Worm (Caenorhabditis elegans): ENCODE measurements around the gene F08D12.2.

The F08D12.2 gene

DNA sequence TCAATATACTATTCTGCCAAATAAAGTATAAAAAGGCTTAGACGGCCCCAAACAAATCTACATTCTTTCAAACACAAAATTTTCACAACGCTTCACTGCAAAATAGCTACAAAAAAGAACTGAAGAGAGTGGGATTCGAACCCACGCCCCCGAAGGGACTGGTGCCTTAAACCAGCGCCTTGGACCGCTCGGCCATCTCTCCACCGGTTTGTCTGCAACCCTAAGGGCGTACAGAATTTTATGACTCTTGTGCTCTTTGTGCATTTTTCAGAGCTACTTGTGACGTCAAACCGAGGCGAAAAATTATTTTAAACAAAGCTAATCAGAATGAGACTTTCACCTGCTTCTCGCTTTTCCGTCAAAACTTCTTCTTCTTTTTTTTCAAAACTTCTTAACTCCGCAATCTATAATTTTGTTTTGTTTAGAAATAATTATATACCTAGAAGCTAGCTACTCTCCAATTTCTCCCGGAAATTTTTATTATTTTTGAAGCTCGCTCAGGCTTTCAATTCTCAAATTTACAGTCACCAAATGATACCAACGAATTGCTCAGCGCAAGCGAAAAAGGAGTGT is 45.2 kb upstream of the F08D12.2 start, which contains the start of gene T05A8.8:
Gene T05A8.8 (plus strand): TSS at position 523 of the 573 bp plus-strand sequence.
- no peak for TF ChIP-seq ceh-39 (tag; optimal IDR thresholded peaks at IDR 0.05)
- TF ChIP-seq sem-2 (GFP tag; optimal IDR thresholded peaks at IDR 0.05), result no peak
- no peak for TF ChIP-seq nhr-2 (tag; optimal IDR thresholded peaks at IDR 0.05)
- no peak for TF ChIP-seq mab-5 (tag; optimal IDR thresholded peaks at IDR 0.05)
- TF ChIP-seq bed-3 (GFP tag; optimal IDR thresholded peaks at IDR 0.05), result no peak
- no peak for TF ChIP-seq nhr-12 (tag; optimal IDR thresholded peaks at IDR 0.05)
- TF ChIP-seq ces-1 (GFP tag; optimal IDR thresholded peaks at IDR 0.05), result no peak
- TF ChIP-seq unc-62 (GFP tag; optimal IDR thresholded peaks at IDR 0.05), result no peak
- no peak for TF ChIP-seq ztf-11 (tag; optimal IDR thresholded peaks at IDR 0.05)
- no peak for TF ChIP-seq ceh-43 (GFP tag; optimal IDR thresholded peaks at IDR 0.05)

DNA sequence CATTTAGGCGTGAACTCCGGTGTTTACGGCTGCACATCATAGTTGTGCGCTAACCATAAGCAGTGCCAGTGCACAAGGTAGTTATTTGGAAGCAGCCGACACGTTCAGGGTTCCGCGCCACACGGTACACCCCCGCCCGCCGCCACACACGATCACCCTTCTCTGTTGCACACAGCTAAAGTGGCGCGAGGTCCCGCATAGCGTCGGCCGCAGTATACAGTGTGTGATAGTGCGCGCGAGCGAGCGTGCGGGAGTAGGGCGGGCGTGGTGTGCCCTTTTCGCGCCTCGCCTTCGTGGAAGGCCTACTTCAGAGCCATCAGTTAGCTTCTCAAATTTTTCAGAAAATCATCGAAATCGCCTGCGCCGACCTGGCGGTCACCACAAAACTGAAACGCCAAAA is 44.5 kb upstream of the F08D12.2 start:
- no peak for TF ChIP-seq sptf-1 (tag; optimal IDR thresholded peaks at IDR 0.05)
- no peak for TF ChIP-seq blmp-1 (tag; optimal IDR thresholded peaks at IDR 0.05)
- no peak for TF ChIP-seq bed-3 (GFP tag; optimal IDR thresholded peaks at IDR 0.05)
- TF ChIP-seq mep-1 (tag; optimal IDR thresholded peaks at IDR 0.05), result no peak
- no peak for TF ChIP-seq unc-120 (tag; optimal IDR thresholded peaks at IDR 0.05; ENCODE audit: poor library complexity, severe bottlenecking)
- TF ChIP-seq nhr-28 (tag; optimal IDR thresholded peaks at IDR 0.05), result no peak
- no peak for TF ChIP-seq tbx-8 (GFP tag; optimal IDR thresholded peaks at IDR 0.05)
- TF ChIP-seq lsy-2 (tag; optimal IDR thresholded peaks at IDR 0.05), result no peak
- no peak for TF ChIP-seq nhr-237 (tag; optimal IDR thresholded peaks at IDR 0.05)
- TF ChIP-seq elt-1 (tag; optimal IDR thresholded peaks at IDR 0.05; ENCODE audit: borderline replicate concordance, insufficient read depth), result no peak
- no peak for TF ChIP-seq ces-1 (GFP tag; optimal IDR thresholded peaks at IDR 0.05)

DNA sequence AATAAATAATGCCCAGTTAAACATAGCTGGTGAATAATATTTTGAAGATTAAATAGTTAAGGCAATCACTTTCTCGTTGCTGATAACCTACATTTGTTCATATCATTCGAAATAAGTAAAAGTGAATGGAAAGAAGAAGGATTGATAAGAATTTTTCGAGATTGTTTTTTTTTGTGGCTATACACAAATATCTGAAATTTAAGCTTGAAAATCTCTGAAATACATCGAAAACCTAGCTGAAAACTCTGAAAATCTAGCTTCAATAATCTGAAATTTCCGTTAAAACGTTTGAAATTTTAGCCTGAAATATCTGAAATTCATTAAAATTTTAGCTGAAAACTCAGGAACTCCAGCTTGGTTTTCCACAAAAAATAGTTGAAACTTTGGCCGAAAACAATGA is 41.8 kb upstream of the F08D12.2 start, which contains the start of gene T05A8.6:
Gene T05A8.6 (minus strand): TSS at position 101 of the 400 bp plus-strand sequence.
- TF ChIP-seq elt-3 (tag; optimal IDR thresholded peaks at IDR 0.05), result no peak
- no peak for TF ChIP-seq blmp-1 (tag; optimal IDR thresholded peaks at IDR 0.05)
- no peak for TF ChIP-seq ham-2 (GFP tag; optimal IDR thresholded peaks at IDR 0.05)
- TF ChIP-seq mls-2 (tag; optimal IDR thresholded peaks at IDR 0.05), result no peak
- TF ChIP-seq nhr-76 (tag; optimal IDR thresholded peaks at IDR 0.05), result no peak
- TF ChIP-seq ceh-39 (tag; optimal IDR thresholded peaks at IDR 0.05), result no peak

- TF ChIP-seq snpc-4 (tag; optimal IDR thresholded peaks at IDR 0.05) (no peak), elt-1 (tag; optimal IDR thresholded peaks at IDR 0.05; ENCODE audit: borderline replicate concordance, insufficient read depth) (no peak), lin-13 (tag; optimal IDR thresholded peaks at IDR 0.05) (no peak), cnd-1 (tag; optimal IDR thresholded peaks at IDR 0.05) (no peak), sem-2 (GFP tag; optimal IDR thresholded peaks at IDR 0.05) (no peak), pha-4 (tag; optimal IDR thresholded peaks at IDR 0.05) (no peak), mep-1 (tag; optimal IDR thresholded peaks at IDR 0.05) (no peak), nhr-76 (tag; optimal IDR thresholded peaks at IDR 0.05) (no peak), ceh-83 (GFP tag; optimal IDR thresholded peaks at IDR 0.05) (no peak), ces-1 (GFP tag; optimal IDR thresholded peaks at IDR 0.05) (no peak), nhr-12 (tag; optimal IDR thresholded peaks at IDR 0.05) (no peak), sptf-1 (tag; optimal IDR thresholded peaks at IDR 0.05) (no peak), M03D4.4 (tag; optimal IDR thresholded peaks at IDR 0.05) (no peak), ceh-43 (GFP tag; optimal IDR thresholded peaks at IDR 0.05) (no peak), elt-3 (tag; optimal IDR thresholded peaks at IDR 0.05) (no peak), ham-2 (GFP tag; optimal IDR thresholded peaks at IDR 0.05) (no peak)
Observed at ce11 chrII:2741405-2741804, 40.0 kb upstream of the F08D12.2 start.

DNA sequence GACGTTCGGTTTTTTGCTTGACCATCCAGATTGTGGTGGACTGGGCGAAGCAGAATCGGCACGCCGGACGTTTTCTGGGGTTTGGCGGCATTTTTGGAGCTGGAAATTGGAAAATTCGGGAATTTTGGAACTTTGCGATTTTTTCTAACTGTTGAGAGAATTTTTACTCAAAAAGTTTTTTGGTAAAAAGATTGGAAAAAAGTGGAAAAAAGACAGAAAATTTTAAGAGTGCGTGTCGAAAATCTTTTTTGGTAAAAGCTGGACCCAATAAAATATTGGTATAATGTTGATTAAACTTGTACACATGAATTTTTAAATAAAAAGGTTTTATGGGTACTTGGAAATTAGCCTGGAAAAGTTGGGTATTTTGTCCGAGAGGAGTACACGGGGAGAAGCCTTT is 39.2 kb upstream of the F08D12.2 start, which contains the start of gene T05A8.7:
Gene T05A8.7 (minus strand): TSS at position 101 of the 400 bp plus-strand sequence.
- TF ChIP-seq lsy-2 (tag; optimal IDR thresholded peaks at IDR 0.05) (no peak), ceh-83 (GFP tag; optimal IDR thresholded peaks at IDR 0.05) (no peak), ces-1 (GFP tag; optimal IDR thresholded peaks at IDR 0.05) (no peak), mab-5 (tag; optimal IDR thresholded peaks at IDR 0.05) (no peak), blmp-1 (tag; optimal IDR thresholded peaks at IDR 0.05) (no peak), zip-8 (tag; optimal IDR thresholded peaks at IDR 0.05) (no peak), M03D4.4 (tag; optimal IDR thresholded peaks at IDR 0.05) (no peak), mep-1 (tag; optimal IDR thresholded peaks at IDR 0.05) (no peak), bed-3 (GFP tag; optimal IDR thresholded peaks at IDR 0.05) (no peak), elt-3 (tag; optimal IDR thresholded peaks at IDR 0.05) (no peak)

Data from whole organism, mixed stage, embryonic.